Fruit fly (Drosophila melanogaster): ENCODE results near the gene CG10948.
A peak's percentile ranks its signal among the peaks of the same experiment; 100 is the strongest.

CG10948 gene

dm6 chr3L:12867956-12868443 lies 18.1 kb upstream of the CG10948 start:
- TF ChIP-seq svp (GFP tag), result no peak

DNA sequence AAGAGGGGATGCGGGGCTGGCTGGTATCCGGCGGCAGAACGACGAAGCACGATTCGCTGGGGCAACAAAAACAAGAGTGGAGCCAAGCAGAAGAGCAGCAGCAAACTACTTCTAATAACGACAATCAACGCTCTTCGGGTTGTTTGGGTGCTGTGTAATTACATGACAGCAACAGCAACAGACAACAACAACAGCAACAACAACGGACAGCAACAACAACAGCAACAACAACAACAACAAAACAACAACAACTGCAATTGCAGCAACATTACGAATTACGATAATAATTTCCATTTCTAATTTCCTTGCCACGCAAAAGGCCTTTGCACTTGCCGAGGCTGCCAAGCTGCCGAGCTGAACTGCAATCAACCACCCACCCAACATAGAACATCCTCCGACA lies 14.6 kb upstream of the CG10948 start:
- no peak for TF ChIP-seq Gug (GFP tag; IDR thresholded peaks at IDR 0.05)
- no peak for TF ChIP-seq vri (GFP tag; optimal IDR thresholded peaks at IDR 0.05)
- no peak for TF ChIP-seq esn (GFP tag; optimal IDR thresholded peaks at IDR 0.05)
- no peak for TF ChIP-seq Ets96B (tag; optimal IDR thresholded peaks at IDR 0.05)
- TF ChIP-seq CG6163 (GFP tag; IDR thresholded peaks at IDR 0.05), result no peak
- no peak for TF ChIP-seq ss (GFP tag; optimal IDR thresholded peaks at IDR 0.05)

- TF ChIP-seq CG8632 (GFP tag; optimal IDR thresholded peaks at IDR 0.05) (no peak), CG31627 (GFP tag; optimal IDR thresholded peaks at IDR 0.05) (no peak), fd59A (GFP tag; optimal IDR thresholded peaks at IDR 0.05) (no peak), CG4318 (GFP tag; optimal IDR thresholded peaks at IDR 0.05) (no peak), vri (GFP tag; optimal IDR thresholded peaks at IDR 0.05) (peak; percentile 14), achi (GFP tag; optimal IDR thresholded peaks at IDR 0.05) (no peak)
Measured at dm6 chr3L:12862820-12863219, 12.9 kb upstream of the CG10948 start, which contains the start of gene CG10943. Gene CG10943, minus strand, starts transcription at chr3L:12862920.

DNA sequence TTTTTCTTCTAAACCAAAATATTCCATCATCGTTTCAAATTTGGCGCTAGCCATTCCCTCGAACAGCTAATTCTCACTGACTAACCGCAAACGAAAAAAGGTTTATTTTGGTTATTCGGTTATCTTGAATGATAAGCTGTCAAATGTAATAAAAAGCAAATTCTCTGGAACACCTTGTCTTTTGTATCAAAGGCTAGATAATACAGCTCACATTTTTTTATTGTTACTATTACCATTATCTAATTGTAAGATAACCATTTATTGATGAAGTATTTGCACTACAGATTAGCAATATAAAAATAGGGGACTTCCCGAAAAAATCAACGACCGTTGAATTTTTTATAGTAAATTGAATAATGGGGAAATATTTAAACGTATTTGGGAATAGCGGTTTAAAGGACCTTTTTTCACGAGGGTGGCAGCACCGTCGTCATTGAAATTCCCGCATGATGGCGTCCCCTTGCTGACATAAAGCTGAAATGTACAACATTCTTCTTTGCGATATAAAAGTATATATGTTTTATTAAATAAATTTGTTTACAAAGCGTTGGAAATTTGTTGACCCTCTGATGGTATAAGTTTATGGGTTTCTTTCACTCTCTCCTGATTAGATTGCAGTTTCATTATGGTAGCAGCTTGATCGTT lies 11.5 kb upstream of the CG10948 start, which contains the start of gene CG32107:
Gene CG32107, minus strand, starts transcription at position 51 of the 645 bp plus-strand sequence.
- TF ChIP-seq dac (GFP tag; optimal IDR thresholded peaks at IDR 0.05), result no peak
- TF ChIP-seq vri (GFP tag; optimal IDR thresholded peaks at IDR 0.05), result peak; percentile 52
- peak; percentile 57 for TF ChIP-seq Eip78C (GFP tag)

DNA sequence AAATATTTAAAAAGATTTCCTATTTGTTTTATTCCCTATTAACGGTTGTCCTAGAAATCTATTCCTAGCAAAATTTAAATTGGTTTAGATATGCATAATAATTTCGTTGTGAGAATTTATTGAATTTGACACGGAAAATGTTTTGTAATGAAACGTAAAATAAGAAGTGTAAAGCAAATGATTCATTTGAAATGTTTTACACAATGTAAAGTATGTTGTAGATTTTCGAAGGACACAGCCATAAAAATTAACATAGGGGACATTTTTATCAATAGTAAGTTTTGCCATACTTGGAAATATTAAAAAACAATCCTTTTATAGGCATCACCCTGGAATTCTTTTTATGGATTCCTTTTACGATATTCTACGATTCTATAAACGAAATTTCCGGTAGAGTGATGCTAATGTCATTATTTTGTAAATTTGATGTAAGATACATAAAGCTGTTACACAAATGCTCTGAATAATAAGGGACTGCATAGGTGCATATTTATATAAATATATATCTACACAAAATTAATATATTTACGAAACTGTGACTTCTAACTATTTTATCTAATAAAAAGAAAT lies 7.7 kb upstream of the CG10948 start:
- TF ChIP-seq CG31627 (GFP tag; optimal IDR thresholded peaks at IDR 0.05) (no peak), dac (GFP tag; optimal IDR thresholded peaks at IDR 0.05) (no peak), CG6808 (GFP tag; optimal IDR thresholded peaks at IDR 0.05) (no peak), CG3032 (tag; optimal IDR thresholded peaks at IDR 0.05) (no peak), fd85E (GFP tag; optimal IDR thresholded peaks at IDR 0.05) (no peak), achi (GFP tag; optimal IDR thresholded peaks at IDR 0.05) (no peak), dsx (GFP tag; optimal IDR thresholded peaks at IDR 0.05; ENCODE audit: poor library complexity, severe bottlenecking) (no peak)

DNA sequence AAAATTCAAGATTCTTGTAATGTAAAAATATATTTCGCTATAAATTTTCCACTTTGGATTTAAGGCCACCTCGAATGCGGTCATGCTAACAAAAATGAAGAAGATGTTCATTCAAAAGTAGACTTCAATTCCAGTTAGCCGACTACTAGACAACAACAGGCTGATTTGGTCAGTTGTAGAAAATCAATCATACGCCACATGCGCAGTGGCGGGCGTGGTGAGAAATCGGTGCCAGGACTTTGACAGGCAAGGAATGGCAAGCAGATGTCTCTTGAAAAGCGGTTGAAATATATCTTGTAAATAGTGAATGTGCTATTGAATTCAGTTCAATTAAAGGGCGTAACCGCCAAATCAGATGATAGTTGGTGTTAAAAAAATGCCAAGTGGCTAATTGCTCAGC lies 3.5 kb upstream of the CG10948 start, which contains the start of gene Ent3:
Gene Ent3, plus strand, starts transcription at position 224 of the 400 bp plus-strand sequence.
- no peak for TF ChIP-seq pdm3 (GFP tag; optimal IDR thresholded peaks at IDR 0.05)
- no peak for TF ChIP-seq ss (GFP tag; optimal IDR thresholded peaks at IDR 0.05)
- no peak for TF ChIP-seq net (GFP tag; optimal IDR thresholded peaks at IDR 0.05)
- no peak for TF ChIP-seq Sox15 (GFP tag; optimal IDR thresholded peaks at IDR 0.05)
- no peak for TF ChIP-seq CG16779 (tag; optimal IDR thresholded peaks at IDR 0.05)

DNA sequence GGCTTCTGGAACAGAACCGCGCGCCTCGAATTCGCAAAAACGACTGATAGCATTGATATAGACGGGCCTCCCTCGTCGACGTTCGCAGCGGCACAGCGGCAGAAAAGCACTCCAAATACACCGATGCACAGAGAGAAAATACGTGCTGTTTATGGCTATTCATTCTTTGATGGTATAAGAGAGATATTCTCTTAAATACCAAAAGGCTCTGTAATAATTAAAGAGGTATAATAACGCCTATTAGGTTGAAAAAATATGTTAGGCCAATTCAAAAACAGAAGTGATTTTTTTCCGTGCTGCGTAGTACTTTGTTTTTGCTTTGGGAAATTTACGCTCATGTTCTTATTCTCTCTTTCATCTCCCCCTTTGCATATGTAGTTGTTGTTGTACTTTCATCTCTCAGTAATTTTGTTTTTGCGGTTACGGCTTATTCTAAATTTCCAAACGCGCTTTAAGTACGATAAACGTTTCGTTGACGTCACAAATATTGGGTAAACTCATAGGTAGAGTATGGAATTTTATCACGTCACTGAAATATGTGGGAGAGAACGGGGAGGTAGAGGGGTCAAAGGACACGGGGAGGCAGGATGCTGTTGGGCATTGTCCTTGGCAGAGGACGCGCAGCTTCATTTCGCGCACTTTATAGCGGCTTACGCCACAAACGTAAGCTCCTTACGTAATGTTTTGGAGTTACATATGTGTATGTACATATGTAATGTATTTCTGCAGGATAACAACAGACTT lies 6.7 kb downstream of the CG10948 start, which contains the start of gene nebu:
Gene nebu, minus strand, starts transcription at position 51 of the 744 bp plus-strand sequence.
- TF ChIP-seq topi (GFP tag; optimal IDR thresholded peaks at IDR 0.05) (peak; percentile 99), fd85E (GFP tag; optimal IDR thresholded peaks at IDR 0.05) (peak; percentile 96), CG8632 (GFP tag; optimal IDR thresholded peaks at IDR 0.05) (peak; percentile 98), Hr39 (GFP tag; optimal IDR thresholded peaks at IDR 0.05) (peak; percentile 99), CG4318 (GFP tag; optimal IDR thresholded peaks at IDR 0.05) (peak; percentile 95), Sox102F (GFP tag; optimal IDR thresholded peaks at IDR 0.05) (peak; percentile 99), net (GFP tag; optimal IDR thresholded peaks at IDR 0.05) (peak; percentile 99), CG6792 (GFP tag; optimal IDR thresholded peaks at IDR 0.05) (peak; percentile 99), CG1621 (tag; optimal IDR thresholded peaks at IDR 0.05) (peak; percentile 97), spab (GFP tag; optimal IDR thresholded peaks at IDR 0.05) (peak; percentile 96), CG11762 (GFP tag; optimal IDR thresholded peaks at IDR 0.05; ENCODE audit: insufficient read depth) (peak; percentile 98), cyc (GFP tag; optimal IDR thresholded peaks at IDR 0.05) (peak; percentile 99), vri (GFP tag; optimal IDR thresholded peaks at IDR 0.05) (peak; percentile 98), achi (GFP tag; optimal IDR thresholded peaks at IDR 0.05) (peak; percentile 98), fd59A (GFP tag; optimal IDR thresholded peaks at IDR 0.05) (peak; percentile 96), CG10669 (GFP tag; optimal IDR thresholded peaks at IDR 0.05) (peak; percentile 97), CG16779 (tag; optimal IDR thresholded peaks at IDR 0.05) (peak; percentile 93), CG31627 (GFP tag; optimal IDR thresholded peaks at IDR 0.05) (peak; percentile 99), CG6276 (GFP tag; optimal IDR thresholded peaks at IDR 0.05) (peak; percentile 93), salr (GFP tag; optimal IDR thresholded peaks at IDR 0.05) (peak; percentile 95 to 96), fkh (GFP tag; optimal IDR thresholded peaks at IDR 0.05) (peak; percentile 81)
